Fruit fly (Drosophila melanogaster) whole organism, wandering third instar larva: ENCODE measurements around the gene mRpL35.

Experiments used
- Abd-B ChIP-seq: fragments of >200 bp; optimal IDR thresholded peaks from 2 replicates; lab custom pipeline; 2017; ENCODE audit warnings: missing biosample characterization, missing genetic modification characterization
- CG32264 ChIP-seq: fragments of 200-800 bp; sonication (Bioruptor generic); optimal IDR thresholded peaks from 2 replicates; lab custom pipeline; 2016; ENCODE audit warnings: missing biosample characterization, missing genetic modification characterization
- CG9705 ChIP-seq: fragments of 200-800 bp; sonication (Bioruptor generic); optimal IDR thresholded peaks from 2 replicates; lab custom pipeline; 2018; ENCODE audit warnings: missing biosample characterization, mild to moderate bottlenecking, missing genetic modification characterization
- CrebA ChIP-seq: fragments of 200-800 bp; sonication (Bioruptor generic); optimal IDR thresholded peaks from 2 replicates; lab custom pipeline; 2016; ENCODE audit warnings: missing biosample characterization, mild to moderate bottlenecking, missing genetic modification characterization, borderline replicate concordance
- Dfd ChIP-seq: fragments of >200 bp; optimal IDR thresholded peaks from 2 replicates; lab custom pipeline; 2017; ENCODE audit warnings: missing biosample characterization, missing genetic modification characterization
- Dif ChIP-seq: fragments of 200-275, 200-300 bp; sonication (Bioruptor generic); optimal IDR thresholded peaks from 2 replicates; lab custom pipeline; 2018; ENCODE audit warnings: missing biosample characterization, missing genetic modification characterization; ENCODE audit not compliant: partially characterized antibody
- GATAd ChIP-seq: sonication (Bioruptor generic); optimal IDR thresholded peaks from 2 replicates; lab custom pipeline; 2016; ENCODE audit warnings: missing biosample characterization, missing genetic modification characterization
- HLH106 ChIP-seq: fragments of 200-800 bp; optimal IDR thresholded peaks from 3 replicates; lab custom pipeline; 2019; ENCODE audit warnings: missing biosample characterization, mild to moderate bottlenecking, missing genetic modification characterization, moderate library complexity
- Hnf4 ChIP-seq: fragments of 200-800 bp; sonication (Bioruptor generic); optimal IDR thresholded peaks from 2 replicates; lab custom pipeline; 2016; ENCODE audit warnings: missing biosample characterization, mild to moderate bottlenecking, missing genetic modification characterization
- Hr78 ChIP-seq: fragments of >200 bp; optimal IDR thresholded peaks from 2 replicates; lab custom pipeline; 2017; ENCODE audit warnings: missing biosample characterization, missing genetic modification characterization
- Hr83 ChIP-seq: fragments of 200-300 bp; sonication (Bioruptor generic); optimal IDR thresholded peaks from 2 replicates; lab custom pipeline; 2016; ENCODE audit warnings: missing biosample characterization, mild to moderate bottlenecking, missing genetic modification characterization, moderate library complexity; ENCODE audit not compliant: poor library complexity, severe bottlenecking
- Jra ChIP-seq: sonication (Bioruptor generic); optimal IDR thresholded peaks from 2 replicates; lab custom pipeline; 2016; ENCODE audit warnings: missing biosample characterization, missing genetic modification characterization
- Mio ChIP-seq: sonication (Bioruptor generic); optimal IDR thresholded peaks from 2 replicates; lab custom pipeline; 2016; ENCODE audit warnings: missing biosample characterization, missing genetic modification characterization
- Myc ChIP-seq: fragments of >200 bp; optimal IDR thresholded peaks from 2 replicates; lab custom pipeline; 2017
- N ChIP-seq: fragments of >200 bp; optimal IDR thresholded peaks from 2 replicates; lab custom pipeline; 2018; ENCODE audit warnings: missing biosample characterization, missing external identifiers, missing genetic modification characterization
- OdsH ChIP-seq: fragments of 200-800 bp; sonication (Bioruptor generic); optimal IDR thresholded peaks from 2 replicates; lab custom pipeline; 2016; ENCODE audit warnings: missing biosample characterization, mild to moderate bottlenecking, missing genetic modification characterization
- Rel ChIP-seq, 2 experiments: fragments of 200-800 bp; sonication (Bioruptor generic) in 1 of 2; optimal IDR thresholded peaks; 2 replicates in 1 of 2; 3 replicates in 1 of 2; lab custom pipeline; 2016 to 2019; ENCODE audit warnings: mild to moderate bottlenecking in 2 of 2, missing biosample characterization in 2 of 2, missing genetic modification characterization in 2 of 2, moderate library complexity in 1 of 2
- Sp1 ChIP-seq: fragments of 200-800 bp; sonication (Bioruptor generic); optimal IDR thresholded peaks from 3 replicates; lab custom pipeline; 2019; ENCODE audit warnings: missing biosample characterization, mild to moderate bottlenecking, missing genetic modification characterization, moderate library complexity
- Vsx2 ChIP-seq: fragments of 200-300, 225-300 bp; sonication (Bioruptor generic); optimal IDR thresholded peaks from 2 replicates; lab custom pipeline; 2018; ENCODE audit warnings: missing biosample characterization, missing genetic modification characterization; ENCODE audit not compliant: partially characterized antibody
- br ChIP-seq: fragments of 200-800 bp; sonication (Bioruptor generic); optimal IDR thresholded peaks from 2 replicates; lab custom pipeline; 2016; ENCODE audit warnings: missing biosample characterization, missing genetic modification characterization
- brk ChIP-seq: fragments of 200-800 bp; sonication (Bioruptor generic); optimal IDR thresholded peaks from 2 replicates; lab custom pipeline; 2016; ENCODE audit warnings: missing biosample characterization, mild to moderate bottlenecking, missing genetic modification characterization
- dl ChIP-seq, 2 experiments: fragments of 175-275, 200-275 bp in 1 of 2; fragments of 200-275 bp in 1 of 2; sonication (Bioruptor generic); optimal IDR thresholded peaks; lab custom pipeline; 2018; ENCODE audit warnings: mild to moderate bottlenecking in 2 of 2, missing biosample characterization in 2 of 2, missing genetic modification characterization in 2 of 2, moderate library complexity in 2 of 2; ENCODE audit not compliant: partially characterized antibody in 2 of 2, insufficient read depth in 1 of 2
- dmrt93B ChIP-seq: fragments of 200-800 bp; sonication (Bioruptor generic); optimal IDR thresholded peaks from 2 replicates; lab custom pipeline; 2018; ENCODE audit warnings: missing biosample characterization, mild to moderate bottlenecking, missing genetic modification characterization
- dsf ChIP-seq: sonication (Bioruptor generic); optimal IDR thresholded peaks from 2 replicates; lab custom pipeline; 2016; ENCODE audit warnings: missing biosample characterization, missing genetic modification characterization, borderline replicate concordance
- ey ChIP-seq: fragments of 200-800 bp; sonication (Bioruptor generic); optimal IDR thresholded peaks from 2 replicates; lab custom pipeline; 2016; ENCODE audit warnings: missing biosample characterization, missing genetic modification characterization
- foxo ChIP-seq, 2 experiments: fragments of 200-800 bp; sonication (Bioruptor generic); optimal IDR thresholded peaks; 2 replicates in 1 of 2; 3 replicates in 1 of 2; lab custom pipeline; 2016 to 2017; ENCODE audit warnings: missing biosample characterization in 2 of 2, missing genetic modification characterization in 2 of 2
- fru ChIP-seq: fragments of 200-800 bp; sonication (Bioruptor generic); optimal IDR thresholded peaks from 3 replicates; lab custom pipeline; 2016; ENCODE audit warnings: missing biosample characterization, mild to moderate bottlenecking, missing genetic modification characterization
- h ChIP-seq: fragments of 200-800 bp; sonication (Bioruptor generic); optimal IDR thresholded peaks from 3 replicates; lab custom pipeline; 2016; ENCODE audit warnings: missing biosample characterization, mild to moderate bottlenecking, missing genetic modification characterization
- pan ChIP-seq: fragments of >200 bp; optimal IDR thresholded peaks from 2 replicates; lab custom pipeline; 2017
- psq ChIP-seq: fragments of 200-800 bp; sonication (Bioruptor generic); optimal IDR thresholded peaks from 3 replicates; lab custom pipeline; 2017; ENCODE audit warnings: missing biosample characterization, mild to moderate bottlenecking, missing genetic modification characterization, moderate library complexity
- rgr ChIP-seq: fragments of 200-800 bp; sonication (Bioruptor generic); optimal IDR thresholded peaks from 3 replicates; lab custom pipeline; 2016; ENCODE audit warnings: missing biosample characterization, mild to moderate bottlenecking, missing genetic modification characterization
- sage ChIP-seq: fragments of 200-800 bp; sonication (Bioruptor generic); optimal IDR thresholded peaks from 2 replicates; lab custom pipeline; 2016; ENCODE audit warnings: missing biosample characterization, mild to moderate bottlenecking, missing genetic modification characterization
- sv ChIP-seq: fragments of 200-800 bp; sonication (Bioruptor generic); optimal IDR thresholded peaks from 3 replicates; lab custom pipeline; 2016; ENCODE audit warnings: missing biosample characterization, missing genetic modification characterization
- tai ChIP-seq: sonication (Bioruptor generic); optimal IDR thresholded peaks from 2 replicates; lab custom pipeline; 2016; ENCODE audit warnings: missing biosample characterization, missing genetic modification characterization
- usp ChIP-seq: fragments of >200 bp; optimal IDR thresholded peaks from 2 replicates; lab custom pipeline; 2017; ENCODE audit warnings: missing biosample characterization, missing genetic modification characterization
- woc ChIP-seq: sonication (Bioruptor generic); optimal IDR thresholded peaks from 2 replicates; lab custom pipeline; 2016; ENCODE audit warnings: missing biosample characterization, mild to moderate bottlenecking, missing genetic modification characterization

mRpL35 gene

dm6 chr3R:22023041-22023626 lies at the start of gene mRpL35, which contains the start of gene Mitofilin:
TSS of gene mRpL35 (plus strand) at chr3R:22023527.
TSS of gene Mitofilin (minus strand) at chr3R:22023335.
- TF ChIP-seq Dfd (GFP tag; lab: Kevin White, UChicago) (no peak), dsf (GFP tag; lab: Kevin White, UChicago) (peak; percentile 33), N (no peak), woc (GFP tag; lab: Kevin White, UChicago) (peak; percentile 88), GATAd (GFP tag; lab: Kevin White, UChicago) (no peak), dmrt93B (no peak), h (GFP tag; lab: Kevin White, UChicago) (peak; percentile 51), Hr78 (GFP tag; lab: Kevin White, UChicago) (no peak), Jra (peak; percentile 18), CG9705 (GFP tag; lab: Kevin White, UChicago) (peak; percentile 4), HLH106 (tag; lab: Kevin White, UChicago) (peak; percentile 56), Dif (GFP tag; lab: Kevin White, UChicago) (no peak), fru (GFP tag; lab: Kevin White, UChicago) (peak; percentile 53), brk (GFP tag; lab: Kevin White, UChicago) (no peak), Myc (lab: Kevin White, UChicago) (peak; percentile 78), psq (GFP tag; lab: Kevin White, UChicago) (peak; percentile 46), CG32264 (GFP tag; lab: Kevin White, UChicago) (no peak), sage (GFP tag; lab: Kevin White, UChicago) (no peak), foxo (GFP tag; optimal IDR thresholded peaks at IDR 0.05; lab: Kevin White, UChicago) (peak in 1 of 2 experiments; percentile 58), ey (GFP tag; lab: Kevin White, UChicago) (peak; percentile 62), dl (GFP tag; optimal IDR thresholded peaks at IDR 0.05; lab: Kevin White, UChicago; ENCODE audit: insufficient read depth in 1 of 2, partially characterized antibody in 2 of 2) (no peak), Hnf4 (no peak), Hr83 (GFP tag; lab: Kevin White, UChicago) (peak; percentile 44), pan (lab: Kevin White, UChicago) (no peak), rgr (GFP tag; lab: Kevin White, UChicago) (peak; percentile 37), sv (GFP tag; lab: Kevin White, UChicago) (no peak), OdsH (GFP tag; lab: Kevin White, UChicago) (peak; percentile 48), br (GFP tag; lab: Kevin White, UChicago) (peak; percentile 16), Abd-B (GFP tag; lab: Kevin White, UChicago) (no peak), tai (GFP tag; lab: Kevin White, UChicago) (no peak), Rel (GFP tag; optimal IDR thresholded peaks at IDR 0.05; lab: Kevin White, UChicago) (no peak), Rel (tag; optimal IDR thresholded peaks at IDR 0.05; lab: Kevin White, UChicago) (peak; percentile 97), Sp1 (GFP tag; lab: Kevin White, UChicago) (peak; percentile 14)

- TF ChIP-seq brk (GFP tag; lab: Kevin White, UChicago) (no peak), tai (GFP tag; lab: Kevin White, UChicago) (no peak), psq (GFP tag; lab: Kevin White, UChicago) (peak; percentile 3)
Observed at dm6 chr3R:21976355-21976858, 46.9 kb upstream of the mRpL35 start.

DNA sequence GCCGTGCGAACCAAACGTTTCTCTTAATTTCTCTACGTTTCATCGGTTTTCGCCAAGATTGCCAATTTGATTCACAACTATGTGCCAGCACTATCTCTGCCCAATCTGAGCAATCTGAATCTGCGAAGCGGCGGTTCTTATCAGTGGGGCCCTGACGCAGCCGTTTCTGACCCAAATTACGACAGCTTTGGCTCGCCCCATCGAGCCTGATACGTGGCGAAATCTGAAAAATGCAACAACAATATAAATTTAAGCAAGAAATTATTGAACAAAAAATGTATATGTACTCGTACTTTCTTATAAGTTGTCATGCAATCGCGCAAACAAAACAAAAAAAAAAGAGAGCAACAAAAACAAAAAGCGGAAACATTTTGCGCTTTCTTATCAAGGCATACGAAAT lies 46.4 kb upstream of the mRpL35 start:
- TF ChIP-seq brk (GFP tag; lab: Kevin White, UChicago) (no peak), CG9705 (GFP tag; lab: Kevin White, UChicago) (no peak), rgr (GFP tag; lab: Kevin White, UChicago) (no peak), Hr78 (GFP tag; lab: Kevin White, UChicago) (no peak), foxo (GFP tag; optimal IDR thresholded peaks at IDR 0.05; lab: Kevin White, UChicago) (peak in 1 of 2 experiments; percentile 8), Myc (lab: Kevin White, UChicago) (no peak), GATAd (GFP tag; lab: Kevin White, UChicago) (no peak), sv (GFP tag; lab: Kevin White, UChicago) (no peak), Vsx2 (no peak), N (no peak), CrebA (GFP tag; lab: Kevin White, UChicago) (peak; percentile 30), usp (GFP tag; lab: Kevin White, UChicago) (no peak), Hr83 (GFP tag; lab: Kevin White, UChicago) (no peak), Mio (GFP tag; lab: Kevin White, UChicago) (no peak), pan (lab: Kevin White, UChicago) (no peak), Dfd (GFP tag; lab: Kevin White, UChicago) (no peak), Sp1 (GFP tag; lab: Kevin White, UChicago) (no peak)
- TF ChIP-seq, all 38 proteins: peak for 2
